Worm (Caenorhabditis elegans): ENCODE results near the gene srz-100.

DNA sequence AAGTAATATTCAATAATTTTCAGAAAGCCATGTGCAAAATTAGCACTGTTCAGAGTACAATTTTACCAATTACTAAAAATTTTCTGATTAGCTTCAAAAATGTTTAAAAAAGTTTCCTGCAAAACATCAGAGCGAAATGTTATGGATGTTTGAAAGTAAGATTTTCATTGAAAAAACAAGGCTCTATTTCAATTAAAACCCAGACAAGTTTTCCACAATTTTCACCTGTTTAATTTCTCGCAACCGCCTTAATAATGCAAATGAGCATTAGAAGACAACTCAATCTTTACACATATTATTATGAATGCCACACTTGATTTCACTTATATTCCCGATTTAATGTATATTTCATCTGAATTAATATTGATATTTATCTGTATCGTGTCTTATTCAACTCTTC lies 37.2 kb upstream of the srz-100 start, which contains the start of gene srz-101:
- TF ChIP-seq ama-1 (optimal IDR thresholded peaks at IDR 0.05) (no peak), flt-1 (GFP tag; IDR thresholded peaks at IDR 0.05) (no peak), B0310.2 (tag; optimal IDR thresholded peaks at IDR 0.05) (no peak), aly-1 (tag; optimal IDR thresholded peaks at IDR 0.05) (no peak), tra-4 (tag; optimal IDR thresholded peaks at IDR 0.05) (no peak), sea-1 (GFP tag; conservative IDR thresholded peaks at IDR 0.05) (no peak), tbx-37 (GFP tag; conservative IDR thresholded peaks at IDR 0.05) (no peak), ceh-13 (GFP tag; optimal IDR thresholded peaks at IDR 0.05) (no peak), pes-1 (GFP tag; IDR thresholded peaks at IDR 0.05) (no peak), F13C5.2 (tag; optimal IDR thresholded peaks at IDR 0.05) (no peak), tbx-11 (GFP tag; IDR thresholded peaks at IDR 0.05) (no peak)
